Fruit fly (Drosophila melanogaster) whole organism, embryonic: ENCODE data around the gene PpV.

Experiments used
- Adf1 ChIP-seq: fragments of 200-800 bp; sonication (Bioruptor generic); IDR thresholded peaks from 2 replicates; pipeline ENCODE4 v1.3.6; 2022; ENCODE audit warnings: missing biosample characterization, missing genetic modification characterization
- Aef1 ChIP-seq: fragments of 200-800 bp; sonication (Bioruptor generic); IDR thresholded peaks from 3 replicates; pipeline ENCODE4 v1.3.6; 2022; ENCODE audit warnings: missing biosample characterization, missing genetic modification characterization
- BtbVII ChIP-seq: fragments of 200-800 bp; sonication (Bioruptor generic); optimal IDR thresholded peaks from 3 replicates; lab custom pipeline; 2017; ENCODE audit warnings: missing biosample characterization, mild to moderate bottlenecking, missing genetic modification characterization
- CG10209 ChIP-seq: fragments of 200-800 bp; sonication (Bioruptor generic); optimal IDR thresholded peaks from 3 replicates; lab custom pipeline; 2017; ENCODE audit warnings: missing biosample characterization, mild to moderate bottlenecking, missing genetic modification characterization, missing genetic modification reagents
- CG10431 ChIP-seq: fragments of 200-800 bp; sonication (Bioruptor generic); optimal IDR thresholded peaks from 3 replicates; lab custom pipeline; 2018; ENCODE audit warnings: missing biosample characterization, mild to moderate bottlenecking, missing genetic modification characterization
- CG11085 ChIP-seq: fragments of 200-800 bp; sonication (Bioruptor generic); IDR thresholded peaks from 2 replicates; pipeline ENCODE4 v1.3.6; 2022; ENCODE audit warnings: missing biosample characterization, missing genetic modification characterization
- CG11398 ChIP-seq: fragments of 200-800 bp; sonication (Bioruptor generic); optimal IDR thresholded peaks from 2 replicates; lab custom pipeline; 2016; ENCODE audit warnings: missing biosample characterization, missing genetic modification characterization
- CG12744 ChIP-seq: fragments of 200-800 bp; sonication (Bioruptor generic); optimal IDR thresholded peaks from 2 replicates; lab custom pipeline; 2016; ENCODE audit warnings: missing biosample characterization, missing genetic modification characterization
- CG13624 ChIP-seq: fragments of 200-800 bp; sonication (Bioruptor generic); optimal IDR thresholded peaks from 2 replicates; lab custom pipeline; 2016; ENCODE audit warnings: missing biosample characterization, missing genetic modification characterization
- CG15269 ChIP-seq: fragments of 200-800 bp; sonication (Bioruptor generic); optimal IDR thresholded peaks from 2 replicates; lab custom pipeline; 2018; ENCODE audit warnings: missing biosample characterization, mild to moderate bottlenecking, missing genetic modification characterization, moderate library complexity
- CG18599 ChIP-seq: fragments of 200-800 bp; sonication (Bioruptor generic); optimal IDR thresholded peaks from 3 replicates; lab custom pipeline; 2017; ENCODE audit warnings: missing biosample characterization, missing genetic modification characterization, mild to moderate bottlenecking, moderate library complexity, missing genetic modification reagents
- CG18764 ChIP-seq: fragments of 200-800 bp; sonication (Bioruptor generic); optimal IDR thresholded peaks from 3 replicates; lab custom pipeline; 2016; ENCODE audit warnings: missing biosample characterization, missing genetic modification characterization
- CG30431 ChIP-seq: fragments of 200-800 bp; sonication (Bioruptor generic); optimal IDR thresholded peaks from 2 replicates; lab custom pipeline; 2017; ENCODE audit warnings: missing biosample characterization, missing genetic modification characterization
- CG3281 ChIP-seq: fragments of 200-800 bp; sonication (Bioruptor generic); optimal IDR thresholded peaks from 3 replicates; lab custom pipeline; 2017; ENCODE audit warnings: missing biosample characterization, mild to moderate bottlenecking, missing genetic modification characterization
- CG3407 ChIP-seq: fragments of 200-800 bp; sonication (Bioruptor generic); optimal IDR thresholded peaks from 2 replicates; lab custom pipeline; 2018; ENCODE audit warnings: missing biosample characterization, mild to moderate bottlenecking, missing genetic modification characterization
- CG34224 ChIP-seq: fragments of 200-800 bp; sonication (Bioruptor generic); IDR thresholded peaks from 3 replicates; pipeline ENCODE4 v1.3.6; 2022; ENCODE audit warnings: missing biosample characterization, missing genetic modification characterization; ENCODE audit not compliant: partially characterized antibody
- CG3726 ChIP-seq: fragments of 200-800 bp; sonication (Bioruptor generic); IDR thresholded peaks from 3 replicates; pipeline ENCODE4, ENCODE4 v1.3.6; 2022; ENCODE audit warnings: missing biosample characterization, missing genetic modification characterization
- CG3838 ChIP-seq: fragments of 200-800 bp; sonication (Bioruptor generic); optimal IDR thresholded peaks from 3 replicates; lab custom pipeline; 2016; ENCODE audit warnings: missing biosample characterization, missing genetic modification characterization
- CG4424 ChIP-seq: fragments of 200-800 bp; sonication (Bioruptor generic); optimal IDR thresholded peaks from 3 replicates; lab custom pipeline; 2016; ENCODE audit warnings: missing biosample characterization, missing genetic modification characterization
- CG8478 ChIP-seq: fragments of >200 bp; optimal IDR thresholded peaks from 2 replicates; lab custom pipeline; 2018
- CkIIα-i1 ChIP-seq: fragments of 200-800 bp; sonication (Bioruptor generic); IDR thresholded peaks from 2 replicates; pipeline ENCODE4 v1.3.6; 2022; ENCODE audit warnings: missing biosample characterization, missing genetic modification characterization
- Dad ChIP-seq: fragments of 200-800 bp; sonication (Bioruptor generic); optimal IDR thresholded peaks from 3 replicates; lab custom pipeline; 2016; ENCODE audit warnings: missing biosample characterization, missing genetic modification characterization
- Dek ChIP-seq: fragments of 200-800 bp; sonication (Bioruptor generic); optimal IDR thresholded peaks from 3 replicates; lab custom pipeline; 2019; ENCODE audit warnings: missing biosample characterization, mild to moderate bottlenecking, missing genetic modification characterization, moderate library complexity
- Hr51 ChIP-seq, 2 experiments: fragments of 200-800 bp; sonication (Bioruptor generic); optimal IDR thresholded peaks; 2 replicates in 1 of 2; 3 replicates in 1 of 2; lab custom pipeline; 2016 to 2018; ENCODE audit warnings: missing biosample characterization in 2 of 2, missing genetic modification characterization in 2 of 2, mild to moderate bottlenecking in 1 of 2, moderate library complexity in 1 of 2
- Med ChIP-seq: fragments of 200-800 bp; sonication (Bioruptor generic); peaks from one replicate; lab custom pipeline; 2016; ENCODE audit warnings: missing biosample characterization, missing genetic modification characterization, mild to moderate bottlenecking, inconsistent platforms, moderate library complexity
- NC2β ChIP-seq: fragments of 200-800 bp; sonication (Bioruptor generic); optimal IDR thresholded peaks from 2 replicates; lab custom pipeline; 2016; ENCODE audit warnings: missing biosample characterization, missing genetic modification characterization
- NFAT ChIP-seq: fragments of 200-800 bp; sonication (Bioruptor generic); IDR thresholded peaks from 2 replicates; pipeline ENCODE4 v1.3.6; 2022; ENCODE audit warnings: missing biosample characterization, missing genetic modification characterization
- Nf-YA ChIP-seq: fragments of 200-800 bp; sonication (Bioruptor generic); IDR thresholded peaks from 2 replicates; pipeline ENCODE4 v1.3.6; 2022; ENCODE audit warnings: missing biosample characterization, missing genetic modification characterization
- Nf-YC ChIP-seq: fragments of 200-800 bp; optimal IDR thresholded peaks from 3 replicates; lab custom pipeline; 2019; ENCODE audit warnings: missing biosample characterization, mild to moderate bottlenecking, missing genetic modification characterization, moderate library complexity
- Oli ChIP-seq: fragments of 200-800 bp; sonication (Bioruptor generic); optimal IDR thresholded peaks from 2 replicates; lab custom pipeline; 2018; ENCODE audit warnings: missing biosample characterization, mild to moderate bottlenecking, missing genetic modification characterization, moderate library complexity
- Ptx1 ChIP-seq: fragments of 200-800 bp; sonication (Bioruptor generic); IDR thresholded peaks from 2 replicates; pipeline ENCODE4 v1.3.6; 2022; ENCODE audit warnings: missing biosample characterization, missing genetic modification characterization
- Sry-β ChIP-seq: fragments of 200-800 bp; sonication (Bioruptor generic); optimal IDR thresholded peaks from 2 replicates; lab custom pipeline; 2018; ENCODE audit warnings: missing biosample characterization, mild to moderate bottlenecking, missing genetic modification characterization, moderate library complexity
- Usf ChIP-seq: fragments of 200-800 bp; sonication (Bioruptor generic); optimal IDR thresholded peaks from 2 replicates; lab custom pipeline; 2017; ENCODE audit warnings: missing genotype, missing biosample characterization, missing genetic modification characterization
- YL-1 ChIP-seq: fragments of 200-800 bp; sonication (Bioruptor generic); optimal IDR thresholded peaks from 3 replicates; lab custom pipeline; 2017; ENCODE audit warnings: missing biosample characterization, mild to moderate bottlenecking, missing genetic modification characterization
- ara ChIP-seq: fragments of 200-800 bp; sonication (Bioruptor generic); IDR thresholded peaks from 2 replicates; pipeline ENCODE4 v1.3.6; 2022; ENCODE audit warnings: missing biosample characterization, missing genetic modification characterization
- chinmo ChIP-seq: fragments of 200-800 bp; sonication (Bioruptor generic); IDR thresholded peaks from 4 replicates; pipeline ENCODE4 v1.3.6; 2022; ENCODE audit warnings: missing biosample characterization, missing genetic modification characterization; ENCODE audit not compliant: partially characterized antibody
- ci ChIP-seq: fragments of 200-800 bp; sonication (Bioruptor generic); IDR thresholded peaks from 3 replicates; pipeline ENCODE4 v1.3.6; 2022; ENCODE audit warnings: missing biosample characterization, missing genetic modification characterization
- corto ChIP-seq: fragments of 200-800 bp; sonication (Bioruptor generic); optimal IDR thresholded peaks from 2 replicates; lab custom pipeline; 2016; ENCODE audit warnings: missing biosample characterization, mild to moderate bottlenecking, missing genetic modification characterization, moderate library complexity
- da ChIP-seq: fragments of 200-800 bp; sonication (Bioruptor generic); optimal IDR thresholded peaks from 2 replicates; lab custom pipeline; 2016; ENCODE audit warnings: missing biosample characterization, missing genetic modification characterization
- dati ChIP-seq: fragments of 200-800 bp; sonication (Bioruptor generic); IDR thresholded peaks from 2 replicates; pipeline ENCODE4 v1.3.6; 2022; ENCODE audit warnings: missing biosample characterization, missing genetic modification characterization
- dm ChIP-seq: fragments of 200-800 bp; sonication (Bioruptor generic); optimal IDR thresholded peaks from 3 replicates; lab custom pipeline; 2016; ENCODE audit warnings: missing biosample characterization, missing genetic modification characterization
- dysf ChIP-seq: fragments of 200-800 bp; sonication (Bioruptor generic); IDR thresholded peaks from 3 replicates; pipeline ENCODE4 v1.3.6; 2022; ENCODE audit warnings: missing biosample characterization, missing genetic modification characterization
- en ChIP-seq: fragments of 200-800 bp; sonication (Bioruptor generic); optimal IDR thresholded peaks from 2 replicates; lab custom pipeline; 2016; ENCODE audit warnings: missing biosample characterization, missing genetic modification characterization
- fru ChIP-seq: fragments of >200 bp; optimal IDR thresholded peaks from 2 replicates; lab custom pipeline; 2017
- grau ChIP-seq: fragments of 200-800 bp; optimal IDR thresholded peaks from 3 replicates; lab custom pipeline; 2019; ENCODE audit warnings: missing biosample characterization, mild to moderate bottlenecking, missing genetic modification characterization, moderate library complexity
- insv ChIP-seq, 2 experiments: fragments of 200-800 bp; sonication (Bioruptor generic); optimal IDR thresholded peaks; 3 replicates each; lab custom pipeline; 2016 to 2018; ENCODE audit warnings: missing biosample characterization in 2 of 2, missing genetic modification characterization in 2 of 2
- inv ChIP-seq: fragments of 200-800 bp; sonication (Bioruptor generic); IDR thresholded peaks from 2 replicates; pipeline ENCODE4 v1.3.6; 2022; ENCODE audit warnings: missing biosample characterization, missing genetic modification characterization; ENCODE audit not compliant: partially characterized antibody
- pzg ChIP-seq: fragments of 200-800 bp; sonication (Bioruptor generic); optimal IDR thresholded peaks from 3 replicates; lab custom pipeline; 2018; ENCODE audit warnings: missing biosample characterization, mild to moderate bottlenecking, missing genetic modification characterization, moderate library complexity
- schlank ChIP-seq: fragments of 200-800 bp; sonication (Bioruptor generic); optimal IDR thresholded peaks from 2 replicates; lab custom pipeline; 2018; ENCODE audit warnings: missing biosample characterization, mild to moderate bottlenecking, missing genetic modification characterization
- tx ChIP-seq: fragments of 200-800 bp; sonication (Bioruptor generic); optimal IDR thresholded peaks from 2 replicates; lab custom pipeline; 2016; ENCODE audit warnings: missing biosample characterization, missing genetic modification characterization
- unpg ChIP-seq: fragments of 200-800 bp; sonication (Bioruptor generic); optimal IDR thresholded peaks from 3 replicates; lab custom pipeline; 2018; ENCODE audit warnings: missing biosample characterization, mild to moderate bottlenecking, missing genetic modification characterization, moderate library complexity
- vfl ChIP-seq: fragments of 200-800 bp; sonication (Bioruptor generic); optimal IDR thresholded peaks from 2 replicates; lab custom pipeline; 2016; ENCODE audit warnings: missing biosample characterization, missing genetic modification characterization
- wor ChIP-seq: fragments of 200-800 bp; sonication (Bioruptor generic); IDR thresholded peaks from 2 replicates; pipeline ENCODE4 v1.3.6; 2022; ENCODE audit warnings: missing biosample characterization, missing genetic modification characterization

PpV gene

DNA sequence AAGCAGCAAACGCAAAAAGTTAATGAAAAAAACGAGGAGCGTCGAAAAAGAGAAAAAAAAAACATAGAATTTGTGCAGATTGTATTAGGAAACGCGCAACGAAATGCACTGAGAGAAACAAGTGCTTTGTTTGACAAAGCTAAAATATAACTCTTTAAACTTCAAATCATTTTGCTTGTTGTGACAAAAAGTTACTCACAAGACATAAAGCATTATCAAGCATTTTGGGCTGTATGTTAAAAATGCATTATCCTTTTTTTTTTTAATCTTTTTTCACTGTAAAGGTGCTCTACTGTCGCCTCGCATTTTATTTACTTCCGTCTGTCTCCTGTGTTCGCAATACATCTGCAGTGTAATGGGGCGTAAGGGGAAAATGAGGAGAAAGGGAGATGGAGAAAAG lies 4.0 kb upstream of the PpV start (continued):
- TF ChIP-seq CG18599 (GFP tag; lab: Kevin White, UChicago) (peak; percentile 50), CG3407 (GFP tag; lab: Kevin White, UChicago) (no peak), CG11085 (GFP tag; lab: Robert Waterston, UW) (no peak), CG3281 (GFP tag; lab: Kevin White, UChicago) (peak; percentile 12), da (GFP tag; lab: Kevin White, UChicago) (no peak), CG10209 (GFP tag; lab: Kevin White, UChicago) (peak; percentile 14), vfl (no peak), Aef1 (GFP tag; lab: Robert Waterston, UW) (no peak), fru (lab: Kevin White, UChicago) (no peak), CG3838 (GFP tag; lab: Kevin White, UChicago) (no peak), Hr51 (GFP tag; optimal IDR thresholded peaks at IDR 0.05; lab: Kevin White, UChicago) (peak in 1 of 2 experiments; percentile 24), NC2β (GFP tag; lab: Kevin White, UChicago) (no peak), YL-1 (GFP tag; lab: Kevin White, UChicago) (no peak), unpg (no peak), Med (GFP tag; lab: Kevin White, UChicago) (peak; percentile 84), CG3726 (GFP tag; lab: Robert Waterston, UW) (no peak), BtbVII (GFP tag; lab: Kevin White, UChicago) (no peak), wor (GFP tag; lab: Robert Waterston, UW) (no peak), Dad (GFP tag; lab: Kevin White, UChicago) (no peak), insv (GFP tag; optimal IDR thresholded peaks at IDR 0.05; lab: Kevin White, UChicago) (no peak), dm (no peak), dysf (GFP tag; lab: Robert Waterston, UW) (peak; percentile 42; the same call in 1 of the 3 replicates), Ptx1 (peak; percentile 40; the same call in 1 of the 2 replicates), Oli (tag; lab: Kevin White, UChicago) (peak; percentile 26), pzg (no peak), ci (GFP tag; lab: Robert Waterston, UW) (0 out of 3 replicates have a peak, but pooled peaks have one; percentile 35), CG11398 (GFP tag; lab: Kevin White, UChicago) (no peak), en (GFP tag; lab: Kevin White, UChicago) (no peak), Dek (tag; lab: Kevin White, UChicago) (no peak), CkIIα-i1 (GFP tag; lab: Robert Waterston, UW) (no peak), ara (GFP tag; lab: Robert Waterston, UW) (no peak), Nf-YA (no peak), CG18764 (GFP tag; lab: Kevin White, UChicago) (no peak), Adf1 (GFP tag; lab: Robert Waterston, UW) (no peak), chinmo (no peak), tx (GFP tag; lab: Kevin White, UChicago) (no peak), grau (tag; lab: Kevin White, UChicago) (peak; percentile 23), CG30431 (GFP tag; lab: Kevin White, UChicago) (no peak), CG15269 (tag; lab: Kevin White, UChicago) (peak; percentile 39), NFAT (GFP tag; lab: Robert Waterston, UW) (no peak), CG8478 (no peak), CG12744 (GFP tag; lab: Kevin White, UChicago) (no peak), Usf (GFP tag; lab: Kevin White, UChicago) (no peak), CG13624 (GFP tag; lab: Kevin White, UChicago) (no peak), corto (GFP tag; lab: Kevin White, UChicago) (no peak), schlank (no peak), CG10431 (GFP tag; lab: Kevin White, UChicago) (no peak), Nf-YC (tag; lab: Kevin White, UChicago) (no peak), CG4424 (no peak), dati (GFP tag; lab: Robert Waterston, UW) (no peak), CG34224 (GFP tag; lab: Robert Waterston, UW) (no peak), inv (GFP tag; lab: Robert Waterston, UW) (no peak), Sry-β (no peak)
